Worm (Caenorhabditis elegans): ENCODE data around the gene rps-29.

DNA sequence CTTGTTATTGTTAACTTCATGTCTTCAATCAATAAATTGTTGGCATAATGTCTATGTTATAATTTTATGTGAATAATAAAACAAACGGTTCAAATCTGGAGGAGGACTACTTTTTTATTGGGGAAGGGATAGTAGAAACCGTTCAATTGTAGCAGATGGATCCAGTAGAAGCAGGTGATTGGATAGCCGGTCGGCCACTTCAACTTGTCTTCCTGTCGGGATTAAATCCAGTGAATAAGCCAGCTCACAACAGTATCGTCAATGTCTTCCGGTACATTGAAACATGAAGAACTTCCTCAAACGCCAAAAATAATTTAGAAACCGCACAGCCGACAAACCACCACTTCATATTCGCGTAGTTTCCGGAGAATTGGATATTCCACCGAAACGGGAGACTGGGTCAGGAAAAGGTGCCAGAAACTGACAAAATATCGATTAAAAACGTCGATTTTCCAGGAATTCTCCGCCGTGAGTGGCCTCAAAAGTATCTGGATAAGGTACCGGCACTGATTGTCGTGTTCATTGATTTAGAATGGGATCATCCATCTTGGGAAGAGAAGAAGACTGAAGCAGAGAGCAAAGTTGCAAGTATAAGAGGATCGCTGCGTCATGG is 990 bp downstream of the rps-29 start, which contains the start of gene trpp-11:
- TF ChIP-seq alr-1 (tag; optimal IDR thresholded peaks at IDR 0.05) (no peak), zag-1 (tag; optimal IDR thresholded peaks at IDR 0.05) (no peak), blmp-1 (tag; optimal IDR thresholded peaks at IDR 0.05; ENCODE audit: insufficient read depth) (no peak), elt-1 (tag; optimal IDR thresholded peaks at IDR 0.05) (no peak), unc-62 (GFP tag; optimal IDR thresholded peaks at IDR 0.05) (no peak), lin-13 (GFP tag; optimal IDR thresholded peaks at IDR 0.05) (no peak), mab-5 (tag; optimal IDR thresholded peaks at IDR 0.05) (no peak), ztf-4 (tag; optimal IDR thresholded peaks at IDR 0.05) (no peak)
